Worm (Caenorhabditis elegans) whole organism, L4 larva: Measurements from ENCODE around the gene Y39A1A.18.

Experiments used
- T20F7.1 ChIP-seq: fragments of 200-800 bp; sonication (Bioruptor generic); optimal IDR thresholded peaks from 2 replicates; lab custom pipeline; 2018; ENCODE audit warnings: mild to moderate bottlenecking, missing genetic modification characterization, missing compliant biosample characterization
- T26A8.4 ChIP-seq: fragments of 200-800 bp; sonication (Bioruptor generic); IDR thresholded peaks from 2 replicates; pipeline ENCODE4 v1.3.6; 2022; ENCODE audit warnings: missing genetic modification characterization, missing compliant biosample characterization
- ZK337.2 ChIP-seq: fragments of 200-800 bp; sonication (Bioruptor generic); IDR thresholded peaks from 2 replicates; pipeline ENCODE4 v1.3.6; 2022; ENCODE audit warnings: missing genetic modification reagents, missing genetic modification characterization, missing compliant biosample characterization
- ama-1 ChIP-seq: fragments of 150-350 bp; optimal IDR thresholded peaks from 2 replicates; lab custom pipeline; 2014; ENCODE audit warnings: inconsistent platforms, mixed read lengths
- ceh-82 ChIP-seq: sonication (generic microtip); optimal IDR thresholded peaks from 2 replicates; lab custom pipeline; 2017; ENCODE audit warnings: missing biosample characterization, missing genetic modification characterization
- cey-2 ChIP-seq: sonication (generic microtip); optimal IDR thresholded peaks from 3 replicates; lab custom pipeline; 2017; ENCODE audit warnings: missing genetic modification characterization, mild to moderate bottlenecking, missing compliant biosample characterization, antibody characterized with exemption, borderline replicate concordance; ENCODE audit not compliant: insufficient read depth
- ctbp-1 ChIP-seq: fragments of 200-800 bp; sonication (Bioruptor generic); IDR thresholded peaks from 2 replicates; pipeline ENCODE4 v1.3.6; 2022; ENCODE audit warnings: missing genetic modification reagents, missing genetic modification characterization, missing compliant biosample characterization
- daf-12 ChIP-seq: fragments of 150-350 bp; optimal IDR thresholded peaks from 2 replicates; lab custom pipeline; 2014; ENCODE audit warnings: missing biosample characterization, missing genetic modification reagents, missing genetic modification characterization
- daf-16 ChIP-seq, 3 experiments: sonication (generic microtip); optimal IDR thresholded peaks; 2 replicates each; lab custom pipeline; 2016 to 2017; ENCODE audit warnings: missing genetic modification characterization in 3 of 3, missing genetic modification reagents in 3 of 3, mild to moderate bottlenecking in 2 of 3, missing compliant biosample characterization in 2 of 3, missing biosample characterization in 1 of 3, moderate library complexity in 1 of 3
- daf-19 ChIP-seq: fragments of 200-800 bp; sonication (Bioruptor generic); conservative IDR thresholded peaks from 2 replicates; pipeline ENCODE4 v1.3.6; 2022; ENCODE audit warnings: missing genetic modification characterization, missing compliant biosample characterization
- dmd-6 ChIP-seq: fragments of 200-800 bp; sonication (Bioruptor generic); IDR thresholded peaks from 2 replicates; pipeline ENCODE4 v1.3.6; 2022; ENCODE audit warnings: missing genetic modification reagents, missing genetic modification characterization, missing compliant biosample characterization
- dmd-9 ChIP-seq: fragments of 200-800 bp; sonication (Bioruptor generic); IDR thresholded peaks from 2 replicates; pipeline ENCODE4 v1.3.6; 2022; ENCODE audit warnings: missing genetic modification reagents, missing genetic modification characterization, missing compliant biosample characterization
- dpl-1 ChIP-seq: fragments of 150-350 bp; optimal IDR thresholded peaks from 2 replicates; lab custom pipeline; 2014; ENCODE audit warnings: missing biosample characterization, missing genetic modification reagents, missing genetic modification characterization
- egl-43 ChIP-seq: fragments of 200-800 bp; sonication (Bioruptor generic); IDR thresholded peaks from 2 replicates; pipeline ENCODE4 v1.3.6; 2022; ENCODE audit warnings: missing genetic modification reagents, missing genetic modification characterization, missing compliant biosample characterization
- fkh-10 ChIP-seq: fragments of 150-350 bp; optimal IDR thresholded peaks from 2 replicates; lab custom pipeline; 2014; ENCODE audit warnings: missing biosample characterization, missing genetic modification reagents, missing genetic modification characterization
- gei-8 ChIP-seq: fragments of 200-800 bp; sonication (Bioruptor generic); optimal IDR thresholded peaks from 2 replicates; lab custom pipeline; 2018; ENCODE audit warnings: mild to moderate bottlenecking, missing genetic modification characterization, missing compliant biosample characterization
- hlh-11 ChIP-seq: fragments of 200-800 bp; sonication (Bioruptor generic); optimal IDR thresholded peaks from 2 replicates; lab custom pipeline; 2018; ENCODE audit warnings: mild to moderate bottlenecking, missing genetic modification characterization, missing compliant biosample characterization
- hlh-30 ChIP-seq: sonication (generic microtip); optimal IDR thresholded peaks from 2 replicates; lab custom pipeline; 2017; ENCODE audit warnings: antibody characterized with exemption, mild to moderate bottlenecking, missing genetic modification characterization, missing compliant biosample characterization; ENCODE audit not compliant: insufficient read depth
- hmg-1.1 ChIP-seq: fragments of 200-800 bp; sonication (Bioruptor generic); IDR thresholded peaks from 2 replicates; pipeline ENCODE4 v1.3.6; 2022; ENCODE audit warnings: missing genetic modification reagents, missing genetic modification characterization, missing compliant biosample characterization
- lin-13 ChIP-seq: fragments of 150-350 bp; optimal IDR thresholded peaks from 2 replicates; lab custom pipeline; 2014; ENCODE audit warnings: missing biosample characterization, missing genetic modification reagents, missing genetic modification characterization
- lin-38 ChIP-seq: fragments of 200-800 bp; sonication (Bioruptor generic); IDR thresholded peaks from 2 replicates; pipeline ENCODE4 v1.3.6; 2022; ENCODE audit warnings: missing genetic modification reagents, missing genetic modification characterization, missing compliant biosample characterization
- lin-39 ChIP-seq: fragments of 150-350 bp; optimal IDR thresholded peaks from 2 replicates; lab custom pipeline; 2014; ENCODE audit warnings: missing biosample characterization, missing genetic modification reagents, missing genetic modification characterization
- lir-3 ChIP-seq: sonication (generic microtip); optimal IDR thresholded peaks from 2 replicates; lab custom pipeline; 2016; ENCODE audit warnings: mild to moderate bottlenecking, missing genetic modification characterization, missing compliant biosample characterization
- lsy-2 ChIP-seq, 2 experiments: fragments of 150-350 bp in 1 of 2; sonication (generic microtip) in 1 of 2; optimal IDR thresholded peaks; 2 replicates each; lab custom pipeline; 2014 to 2017; ENCODE audit warnings: missing biosample characterization in 2 of 2, missing genetic modification characterization in 2 of 2
- mdt-29 ChIP-seq: fragments of 200-800 bp; sonication (Bioruptor generic); IDR thresholded peaks from 2 replicates; pipeline ENCODE4 v1.3.6; 2022; ENCODE audit warnings: missing genetic modification reagents, missing genetic modification characterization, missing compliant biosample characterization
- mes-2 ChIP-seq: sonication (generic microtip); optimal IDR thresholded peaks from 2 replicates; lab custom pipeline; 2016; ENCODE audit warnings: missing genotype, mild to moderate bottlenecking, missing genetic modification characterization, missing compliant biosample characterization; ENCODE audit not compliant: poor library complexity, severe bottlenecking
- mxl-2 ChIP-seq: fragments of 200-800 bp; sonication (Bioruptor generic); conservative IDR thresholded peaks from 2 replicates; pipeline ENCODE4 v1.3.6; 2022; ENCODE audit warnings: missing genetic modification reagents, missing genetic modification characterization, missing compliant biosample characterization
- mxl-3 ChIP-seq: fragments of 200-800 bp; sonication (Bioruptor generic); optimal IDR thresholded peaks from 2 replicates; lab custom pipeline; 2018; ENCODE audit warnings: mild to moderate bottlenecking, missing genetic modification characterization, missing compliant biosample characterization
- nhr-11 ChIP-seq: fragments of 150-350 bp; optimal IDR thresholded peaks from 2 replicates; lab custom pipeline; 2014; ENCODE audit warnings: missing biosample characterization, missing genetic modification characterization
- nhr-111 ChIP-seq: fragments of 200-800 bp; sonication (Bioruptor generic); optimal IDR thresholded peaks from 2 replicates; lab custom pipeline; 2018; ENCODE audit warnings: mild to moderate bottlenecking, missing genetic modification characterization, missing compliant biosample characterization
- nhr-237 ChIP-seq: sonication (generic microtip); optimal IDR thresholded peaks from 2 replicates; lab custom pipeline; 2017; ENCODE audit warnings: missing biosample characterization, missing genetic modification characterization
- nhr-25 ChIP-seq: sonication (generic microtip); optimal IDR thresholded peaks from 2 replicates; lab custom pipeline; 2017; ENCODE audit warnings: missing genetic modification characterization, mild to moderate bottlenecking, missing compliant biosample characterization, antibody characterized with exemption, moderate library complexity, borderline replicate concordance; ENCODE audit not compliant: insufficient read depth
- nhr-41 ChIP-seq: fragments of 200-800 bp; sonication (Bioruptor generic); IDR thresholded peaks from 2 replicates; pipeline ENCODE4 v1.3.6; 2022; ENCODE audit warnings: missing genetic modification reagents, missing genetic modification characterization, missing compliant biosample characterization
- rbr-2 ChIP-seq: sonication (generic microtip); optimal IDR thresholded peaks from 2 replicates; lab custom pipeline; 2016; ENCODE audit warnings: missing genotype, missing genetic modification characterization, missing compliant biosample characterization
- saeg-2 ChIP-seq: fragments of 200-800 bp; sonication (Bioruptor generic); IDR thresholded peaks from 2 replicates; pipeline ENCODE4 v1.3.6; 2022; ENCODE audit warnings: missing genetic modification reagents, missing genetic modification characterization, missing compliant biosample characterization
- sdz-12 ChIP-seq: fragments of 200-800 bp; sonication (Bioruptor generic); optimal IDR thresholded peaks from 2 replicates; lab custom pipeline; 2018; ENCODE audit warnings: mild to moderate bottlenecking, missing genetic modification characterization, missing compliant biosample characterization
- skn-1 ChIP-seq: fragments of 150-350 bp; optimal IDR thresholded peaks from 2 replicates; lab custom pipeline; 2014; ENCODE audit warnings: missing biosample characterization, missing genetic modification characterization
- snpc-4 ChIP-seq: fragments of 150-350 bp; optimal IDR thresholded peaks from 2 replicates; lab custom pipeline; 2014; ENCODE audit warnings: missing biosample characterization, missing genetic modification characterization
- spr-1 ChIP-seq: sonication (generic microtip); optimal IDR thresholded peaks from 2 replicates; lab custom pipeline; 2016; ENCODE audit warnings: mild to moderate bottlenecking, missing genetic modification characterization, missing compliant biosample characterization
- spr-3 ChIP-seq: fragments of 200-800 bp; sonication (Bioruptor generic); optimal IDR thresholded peaks from 2 replicates; lab custom pipeline; 2018; ENCODE audit warnings: mild to moderate bottlenecking, missing genetic modification characterization, missing compliant biosample characterization
- zag-1 ChIP-seq: fragments of 150-350 bp; optimal IDR thresholded peaks from 2 replicates; lab custom pipeline; 2014; ENCODE audit warnings: missing biosample characterization, missing genetic modification characterization
- zfp-2 ChIP-seq: sonication (generic microtip); optimal IDR thresholded peaks from 2 replicates; lab custom pipeline; 2016; ENCODE audit warnings: mild to moderate bottlenecking, missing genetic modification characterization, missing compliant biosample characterization
- zip-11 ChIP-seq: fragments of 200-800 bp; sonication (Bioruptor generic); IDR thresholded peaks from 2 replicates; pipeline ENCODE4 v1.3.6; 2022; ENCODE audit warnings: missing genetic modification characterization, missing compliant biosample characterization
- ztf-11 ChIP-seq: fragments of 150-350 bp; optimal IDR thresholded peaks from 2 replicates; lab custom pipeline; 2014; ENCODE audit warnings: missing biosample characterization, missing genetic modification characterization

Gene Y39A1A.18

ce11 chrIII:10717479-10717878 is 23.2 kb upstream of the Y39A1A.18 start (continued):
- TF ChIP-seq mes-2 (tag; lab: Kevin White, UChicago), result peak; percentile 37
- TF ChIP-seq ama-1 (lab: Kevin White, UChicago), result peak; percentile 72
- no peak for TF ChIP-seq hmg-1.1
- TF ChIP-seq ceh-82, result no peak
- no peak for TF ChIP-seq spr-3 (GFP tag; lab: Kevin White, UChicago)
- no peak for TF ChIP-seq zag-1 (tag; lab: Kevin White, UChicago)
- no peak for TF ChIP-seq cey-2 (tag; lab: Kevin White, UChicago)
- no peak for TF ChIP-seq daf-19 (GFP tag; lab: Robert Waterston, UW)
- TF ChIP-seq lin-13, result no peak

- TF ChIP-seq nhr-237 (tag; lab: Kevin White, UChicago), result no peak
- TF ChIP-seq snpc-4 (tag; lab: Kevin White, UChicago), result no peak
- no peak for TF ChIP-seq mxl-2
- TF ChIP-seq zip-11, result no peak
- TF ChIP-seq rbr-2, result no peak
- TF ChIP-seq dpl-1 (GFP tag; lab: Kevin White, UChicago), result no peak
- peak; percentile 3 for TF ChIP-seq nhr-11 (tag; lab: Kevin White, UChicago)
- no peak for TF ChIP-seq saeg-2 (GFP tag; lab: Robert Waterston, UW)
- no peak for TF ChIP-seq nhr-25 (tag; lab: Kevin White, UChicago)
- TF ChIP-seq mdt-29 (GFP tag; lab: Robert Waterston, UW), result no peak
- peak in 1 of 2 experiments; percentile 19 for TF ChIP-seq daf-16 (GFP tag; optimal IDR thresholded peaks at IDR 0.05; lab: Kevin White, UChicago)
- TF ChIP-seq daf-16 (tag; optimal IDR thresholded peaks at IDR 0.05; lab: Kevin White, UChicago), result no peak
- peak; percentile 5 for TF ChIP-seq T20F7.1
Observed at ce11 chrIII:10716091-10716490, 21.8 kb upstream of the Y39A1A.18 start, which contains the start of gene W09D10.4. W09D10.4 (minus strand) TSS chrIII:10716191.

- TF ChIP-seq hlh-30 (tag; lab: Kevin White, UChicago), result no peak
- 0 out of 2 replicates have a peak, but pooled peaks have one; percentile 16 for TF ChIP-seq ctbp-1
- TF ChIP-seq T26A8.4 (GFP tag; lab: Robert Waterston, UW), result peak; percentile 29; the same call in 1 of the 2 replicates
- peak; percentile 44; the same call in 1 of the 2 replicates for TF ChIP-seq egl-43 (GFP tag; lab: Robert Waterston, UW)
- peak in 1 of 2 experiments; percentile 10 for TF ChIP-seq lsy-2 (tag; optimal IDR thresholded peaks at IDR 0.05; lab: Kevin White, UChicago)
- 0 out of 2 replicates have a peak, but pooled peaks have one; percentile 15 for TF ChIP-seq dmd-6 (GFP tag; lab: Robert Waterston, UW)
- TF ChIP-seq dmd-9, result 0 out of 2 replicates have a peak, but pooled peaks have one; percentile 6
- no peak for TF ChIP-seq hlh-11 (tag; lab: Kevin White, UChicago)
- TF ChIP-seq skn-1 (tag; lab: Kevin White, UChicago), result no peak
- TF ChIP-seq sdz-12 (GFP tag; lab: Kevin White, UChicago), result peak; percentile 68
- TF ChIP-seq daf-16 (GFP tag; optimal IDR thresholded peaks at IDR 0.05; lab: Kevin White, UChicago), result no peak
- TF ChIP-seq daf-16 (tag; optimal IDR thresholded peaks at IDR 0.05; lab: Kevin White, UChicago), result no peak
Observed at ce11 chrIII:10714541-10714940, 20.3 kb upstream of the Y39A1A.18 start.

- TF ChIP-seq gei-8 (GFP tag; lab: Kevin White, UChicago) (peak; percentile 83), lin-38 (GFP tag; lab: Robert Waterston, UW) (peak; percentile 44), ztf-11 (tag; lab: Kevin White, UChicago) (no peak), ama-1 (lab: Kevin White, UChicago) (peak; percentile 84), lir-3 (tag; lab: Kevin White, UChicago) (no peak), spr-1 (peak; percentile 25), lin-39 (tag; lab: Kevin White, UChicago) (no peak), zfp-2 (tag; lab: Kevin White, UChicago) (no peak), ZK337.2 (no peak), hlh-30 (tag; lab: Kevin White, UChicago) (peak; percentile 36), daf-12 (tag; lab: Kevin White, UChicago) (no peak), mxl-3 (GFP tag; lab: Kevin White, UChicago) (peak; percentile 40), hmg-1.1 (peak; percentile 42; the same call in 1 of the 2 replicates), T20F7.1 (no peak), lsy-2 (tag; optimal IDR thresholded peaks at IDR 0.05; lab: Kevin White, UChicago) (peak in 1 of 2 experiments; percentile 28), skn-1 (tag; lab: Kevin White, UChicago) (no peak), nhr-41 (no peak), spr-3 (GFP tag; lab: Kevin White, UChicago) (no peak), hlh-11 (tag; lab: Kevin White, UChicago) (peak; percentile 57), fkh-10 (GFP tag; lab: Kevin White, UChicago) (no peak), nhr-111 (GFP tag; lab: Kevin White, UChicago) (no peak)
Observed at ce11 chrIII:10711192-10711673, 16.9 kb upstream of the Y39A1A.18 start, which contains the start of gene W09D10.5. W09D10.5 (minus strand) TSS chrIII:10711536.
